Fruit fly (Drosophila melanogaster) whole organism, embryonic: Measurements from ENCODE around the gene Cyp4d14.

ENCODE experiments used
- B-H2 ChIP-seq: fragments of 200-800 bp; sonication (Bioruptor generic); optimal IDR thresholded peaks from 2 replicates; lab custom pipeline; 2018; ENCODE audit warnings: missing biosample characterization, mild to moderate bottlenecking, missing genetic modification characterization
- BtbVII ChIP-seq: fragments of 200-800 bp; sonication (Bioruptor generic); optimal IDR thresholded peaks from 3 replicates; lab custom pipeline; 2017; ENCODE audit warnings: missing biosample characterization, mild to moderate bottlenecking, missing genetic modification characterization
- CG10274 ChIP-seq: fragments of 200-800 bp; sonication (Bioruptor generic); optimal IDR thresholded peaks from 3 replicates; lab custom pipeline; 2017; ENCODE audit warnings: missing biosample characterization, mild to moderate bottlenecking, missing genetic modification characterization
- CG10431 ChIP-seq: fragments of 200-800 bp; sonication (Bioruptor generic); optimal IDR thresholded peaks from 3 replicates; lab custom pipeline; 2018; ENCODE audit warnings: missing biosample characterization, mild to moderate bottlenecking, missing genetic modification characterization
- CG12744 ChIP-seq: fragments of 200-800 bp; sonication (Bioruptor generic); optimal IDR thresholded peaks from 2 replicates; lab custom pipeline; 2016; ENCODE audit warnings: missing biosample characterization, missing genetic modification characterization
- CG14014 ChIP-seq: fragments of 200-800 bp; sonication (Bioruptor generic); IDR thresholded peaks from 2 replicates; pipeline ENCODE4 v1.3.6; 2022; ENCODE audit warnings: missing biosample characterization, missing genetic modification characterization
- CG15011 ChIP-seq: fragments of 200-800 bp; sonication (Bioruptor generic); optimal IDR thresholded peaks from 3 replicates; lab custom pipeline; 2018; ENCODE audit warnings: missing biosample characterization, mild to moderate bottlenecking, missing genetic modification characterization
- CG15514 ChIP-seq: fragments of 200-800 bp; sonication (Bioruptor generic); optimal IDR thresholded peaks from 3 replicates; lab custom pipeline; 2017; ENCODE audit warnings: missing biosample characterization, missing genetic modification characterization, mild to moderate bottlenecking, moderate library complexity, missing genetic modification reagents
- CG2202 ChIP-seq: fragments of 200-800 bp; sonication (Bioruptor generic); optimal IDR thresholded peaks from 2 replicates; lab custom pipeline; 2018; ENCODE audit warnings: missing biosample characterization, mild to moderate bottlenecking, missing genetic modification characterization
- CG32772 ChIP-seq: fragments of 200-800 bp; sonication (Bioruptor generic); IDR thresholded peaks from 2 replicates; pipeline ENCODE4 v1.3.6; 2022; ENCODE audit warnings: missing biosample characterization, missing genetic modification characterization
- CG43689 ChIP-seq: fragments of 200-800 bp; sonication (Bioruptor generic); IDR thresholded peaks from 2 replicates; pipeline ENCODE4 v1.3.6; 2022; ENCODE audit warnings: missing biosample characterization, missing genetic modification characterization
- CG4707 ChIP-seq: fragments of 200-800 bp; sonication (Bioruptor generic); optimal IDR thresholded peaks from 2 replicates; lab custom pipeline; 2018; ENCODE audit warnings: missing biosample characterization, mild to moderate bottlenecking, missing genetic modification characterization, moderate library complexity
- CG6654 ChIP-seq: fragments of 200-800 bp; sonication (Bioruptor generic); optimal IDR thresholded peaks from 2 replicates; lab custom pipeline; 2017; ENCODE audit warnings: missing biosample characterization, mild to moderate bottlenecking, missing genetic modification characterization
- CG7372 ChIP-seq: fragments of 200-800 bp; sonication (Bioruptor generic); IDR thresholded peaks from 2 replicates; pipeline ENCODE4 v1.3.6; 2022; ENCODE audit warnings: missing biosample characterization, missing genetic modification characterization
- CG7556 ChIP-seq: fragments of 200-800 bp; sonication (Bioruptor generic); optimal IDR thresholded peaks from 2 replicates; lab custom pipeline; 2017; ENCODE audit warnings: missing biosample characterization, mild to moderate bottlenecking, missing genetic modification characterization
- CG9876 ChIP-seq: fragments of 200-800 bp; sonication (Bioruptor generic); optimal IDR thresholded peaks from 2 replicates; lab custom pipeline; 2016; ENCODE audit warnings: missing biosample characterization, missing genetic modification characterization
- Dip3 ChIP-seq: fragments of 200-800 bp; sonication (Bioruptor generic); optimal IDR thresholded peaks from 3 replicates; lab custom pipeline; 2016; ENCODE audit warnings: missing biosample characterization, missing genetic modification characterization
- Ets65A ChIP-seq: fragments of 200-800 bp; sonication (Bioruptor generic); peaks from one replicate; lab custom pipeline; 2016; ENCODE audit warnings: missing biosample characterization, missing genetic modification characterization
- HLH3B ChIP-seq: fragments of 200-800 bp; sonication (Bioruptor generic); IDR thresholded peaks from 2 replicates; pipeline ENCODE4 v1.3.6; 2022; ENCODE audit warnings: missing biosample characterization, missing genetic modification characterization
- HLH54F ChIP-seq: fragments of 200-800 bp; sonication (Bioruptor generic); optimal IDR thresholded peaks from 3 replicates; lab custom pipeline; 2016; ENCODE audit warnings: missing biosample characterization, missing genetic modification characterization
- Hand ChIP-seq: fragments of 200-800 bp; sonication (Bioruptor generic); optimal IDR thresholded peaks from 2 replicates; lab custom pipeline; 2017; ENCODE audit warnings: mild to moderate bottlenecking, missing biosample characterization, missing genetic modification reagents, missing genetic modification characterization
- HmgD ChIP-seq: fragments of 200-800 bp; sonication (Bioruptor generic); optimal IDR thresholded peaks from 3 replicates; lab custom pipeline; 2016; ENCODE audit warnings: missing biosample characterization, missing genetic modification characterization
- Hr51 ChIP-seq, 2 experiments: fragments of 200-800 bp; sonication (Bioruptor generic); optimal IDR thresholded peaks; 2 replicates in 1 of 2; 3 replicates in 1 of 2; lab custom pipeline; 2016 to 2018; ENCODE audit warnings: missing biosample characterization in 2 of 2, missing genetic modification characterization in 2 of 2, mild to moderate bottlenecking in 1 of 2, moderate library complexity in 1 of 2
- Lim3 ChIP-seq: fragments of 200-800 bp; sonication (Bioruptor generic); IDR thresholded peaks from 2 replicates; pipeline ENCODE4 v1.3.6; 2022; ENCODE audit warnings: missing biosample characterization, missing genetic modification characterization
- Med ChIP-seq: fragments of 200-800 bp; sonication (Bioruptor generic); peaks from one replicate; lab custom pipeline; 2016; ENCODE audit warnings: missing biosample characterization, missing genetic modification characterization, mild to moderate bottlenecking, inconsistent platforms, moderate library complexity
- Meics ChIP-seq: fragments of 200-800 bp; sonication (Bioruptor generic); optimal IDR thresholded peaks from 2 replicates; lab custom pipeline; 2017; ENCODE audit warnings: missing biosample characterization, mild to moderate bottlenecking, missing genetic modification characterization
- Mes4 ChIP-seq: fragments of 200-800 bp; sonication (Bioruptor generic); optimal IDR thresholded peaks from 2 replicates; lab custom pipeline; 2016; ENCODE audit warnings: missing biosample characterization, missing genetic modification characterization
- Myb ChIP-seq: fragments of 200-800 bp; sonication (Bioruptor generic); optimal IDR thresholded peaks from 2 replicates; lab custom pipeline; 2016; ENCODE audit warnings: missing biosample characterization, missing genetic modification characterization
- NC2α ChIP-seq: fragments of 200-800 bp; sonication (Bioruptor generic); optimal IDR thresholded peaks from 2 replicates; lab custom pipeline; 2016; ENCODE audit warnings: missing biosample characterization, missing genetic modification characterization
- Sox102F ChIP-seq: fragments of 200-800 bp; sonication (Bioruptor generic); optimal IDR thresholded peaks from 2 replicates; lab custom pipeline; 2018; ENCODE audit warnings: missing biosample characterization, mild to moderate bottlenecking, missing genetic modification characterization, moderate library complexity
- Tbp ChIP-seq: fragments of >200 bp; optimal IDR thresholded peaks from 2 replicates; lab custom pipeline; 2018; ENCODE audit warnings: missing biosample characterization, missing genetic modification characterization
- ase ChIP-seq: fragments of 200-800 bp; sonication (Bioruptor generic); IDR thresholded peaks from 3 replicates; pipeline ENCODE4 v1.3.6; 2022; ENCODE audit warnings: missing biosample characterization, missing genetic modification characterization
- bcd ChIP-seq: fragments of 200-800 bp; sonication (Bioruptor generic); optimal IDR thresholded peaks from 2 replicates; lab custom pipeline; 2017; ENCODE audit warnings: missing biosample characterization, mild to moderate bottlenecking, missing genetic modification characterization
- br ChIP-seq: fragments of >200 bp; optimal IDR thresholded peaks from 2 replicates; lab custom pipeline; 2017
- chif ChIP-seq, 2 experiments: fragments of 200-800 bp; sonication (Bioruptor generic); optimal IDR thresholded peaks; 3 replicates each; lab custom pipeline; 2016; ENCODE audit warnings: missing biosample characterization in 2 of 2, missing genetic modification characterization in 2 of 2
- corto ChIP-seq: fragments of 200-800 bp; sonication (Bioruptor generic); optimal IDR thresholded peaks from 2 replicates; lab custom pipeline; 2016; ENCODE audit warnings: missing biosample characterization, mild to moderate bottlenecking, missing genetic modification characterization, moderate library complexity
- dmrt11E ChIP-seq: fragments of 200-800 bp; sonication (Bioruptor generic); optimal IDR thresholded peaks from 3 replicates; lab custom pipeline; 2018; ENCODE audit warnings: missing biosample characterization, mild to moderate bottlenecking, missing genetic modification characterization, moderate library complexity
- eve ChIP-seq, 2 experiments: fragments of >200 bp; optimal IDR thresholded peaks; 2 replicates each; lab custom pipeline; 2017; ENCODE audit warnings: missing biosample characterization in 2 of 2, missing genetic modification characterization in 2 of 2
- fd3F ChIP-seq: fragments of 200-800 bp; sonication (Bioruptor generic); optimal IDR thresholded peaks from 2 replicates; lab custom pipeline; 2018; ENCODE audit warnings: missing biosample characterization, mild to moderate bottlenecking, missing genetic modification characterization, moderate library complexity
- fu2 ChIP-seq: fragments of 200-800 bp; sonication (Bioruptor generic); optimal IDR thresholded peaks from 2 replicates; lab custom pipeline; 2016; ENCODE audit warnings: missing biosample characterization, missing genetic modification characterization
- gfzf ChIP-seq: fragments of 200-800 bp; sonication (Bioruptor generic); optimal IDR thresholded peaks from 2 replicates; lab custom pipeline; 2016; ENCODE audit warnings: missing biosample characterization, mild to moderate bottlenecking, missing genetic modification characterization, moderate library complexity
- jumu ChIP-seq: fragments of 200-800 bp; sonication (Bioruptor generic); optimal IDR thresholded peaks from 3 replicates; lab custom pipeline; 2016; ENCODE audit warnings: missing biosample characterization, missing genetic modification characterization
- otp ChIP-seq: fragments of 200-800 bp; sonication (Bioruptor generic); IDR thresholded peaks from 3 replicates; pipeline ENCODE4, ENCODE4 v1.3.6; 2022; ENCODE audit warnings: missing biosample characterization, missing genetic modification characterization
- pita ChIP-seq: fragments of 200-800 bp; sonication (Bioruptor generic); optimal IDR thresholded peaks from 2 replicates; lab custom pipeline; 2017; ENCODE audit warnings: missing biosample characterization, mild to moderate bottlenecking, missing genetic modification characterization
- sens ChIP-seq: fragments of 200-800 bp; sonication (Bioruptor generic); peaks from one replicate; lab custom pipeline; 2016; ENCODE audit warnings: missing biosample characterization, missing genetic modification characterization
- sug ChIP-seq: fragments of 200-800 bp; optimal IDR thresholded peaks from 2 replicates; lab custom pipeline; 2019; ENCODE audit warnings: missing biosample characterization, mild to moderate bottlenecking, missing genetic modification characterization, moderate library complexity
- unc-4 ChIP-seq: fragments of 200-800 bp; sonication (Bioruptor generic); IDR thresholded peaks from 2 replicates; pipeline ENCODE4 v1.3.6; 2022; ENCODE audit warnings: missing biosample characterization, missing genetic modification characterization; ENCODE audit not compliant: partially characterized antibody
- vnd ChIP-seq: fragments of 200-800 bp; sonication (Bioruptor generic); IDR thresholded peaks from 3 replicates; pipeline ENCODE4 v1.3.6; 2022; ENCODE audit warnings: missing biosample characterization, missing genetic modification characterization; ENCODE audit not compliant: partially characterized antibody
- wdn ChIP-seq: fragments of 200-800 bp; sonication (Bioruptor generic); IDR thresholded peaks from 2 replicates; pipeline ENCODE4 v1.3.6; 2022; ENCODE audit warnings: missing biosample characterization, missing genetic modification characterization
- zen ChIP-seq: fragments of 200-800 bp; sonication (Bioruptor generic); optimal IDR thresholded peaks from 3 replicates; lab custom pipeline; 2018; ENCODE audit warnings: missing biosample characterization, mild to moderate bottlenecking, missing genetic modification characterization, moderate library complexity

Cyp4d14 gene

DNA sequence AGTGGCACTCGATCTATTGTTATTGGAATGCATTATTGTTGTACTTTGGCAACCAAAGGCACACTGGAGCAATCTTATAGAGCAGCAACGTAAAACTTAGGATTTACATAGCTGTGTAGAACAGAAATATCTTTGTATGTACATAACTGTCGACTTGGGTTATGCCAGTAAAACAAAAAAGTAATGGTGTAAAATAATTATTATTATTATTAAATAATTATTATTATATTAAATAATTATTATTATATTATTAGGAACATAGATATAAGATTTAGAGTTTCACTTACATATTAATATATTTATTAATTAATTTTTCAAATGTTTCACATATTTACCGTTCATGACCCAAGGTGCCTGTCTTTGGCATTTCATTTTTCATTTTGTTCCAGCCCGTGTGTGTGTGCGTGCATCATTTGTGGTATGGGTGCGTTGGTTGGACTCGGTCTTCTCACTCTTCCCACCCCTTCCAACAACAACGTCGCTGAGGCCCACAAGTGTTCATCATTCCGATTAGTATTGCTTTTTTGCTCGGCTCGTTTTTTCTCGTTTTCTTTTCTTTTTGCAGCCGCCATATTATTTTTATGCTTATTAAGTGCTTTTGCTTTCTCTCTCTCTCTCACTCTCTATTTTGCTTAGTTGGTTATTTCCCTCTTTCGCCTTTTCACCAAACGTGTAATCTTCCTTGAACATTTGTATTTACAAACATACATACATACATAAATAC is 51.0 kb downstream of the Cyp4d14 start (continued):
- TF ChIP-seq Hr51 (GFP tag; optimal IDR thresholded peaks at IDR 0.05; lab: Kevin White, UChicago) (peak; percentile 86 to 98), dmrt11E (tag; lab: Kevin White, UChicago) (peak; percentile 99), CG6654 (GFP tag; lab: Kevin White, UChicago) (peak; percentile 92), CG4707 (GFP tag; lab: Kevin White, UChicago) (peak; percentile 83), CG7556 (GFP tag; lab: Kevin White, UChicago) (peak; percentile 99), Dip3 (GFP tag; lab: Kevin White, UChicago) (peak; percentile 80), CG10274 (peak; percentile 82), CG14014 (peak; percentile 90), Lim3 (GFP tag; lab: Robert Waterston, UW) (peak; percentile 81), CG2202 (peak; percentile 95), CG15011 (GFP tag; lab: Kevin White, UChicago) (peak; percentile 77), otp (GFP tag; lab: Robert Waterston, UW) (peak; percentile 81; the same call in 2 of the 3 replicates), NC2α (GFP tag; lab: Kevin White, UChicago) (peak; percentile 62), jumu (GFP tag; lab: Kevin White, UChicago) (peak; percentile 83), B-H2 (GFP tag; lab: Kevin White, UChicago) (peak; percentile 94), bcd (peak; percentile 97), CG10431 (GFP tag; lab: Kevin White, UChicago) (peak; percentile 94), Med (GFP tag; lab: Kevin White, UChicago) (peak; percentile 90), CG7372 (peak; percentile 94), Tbp (no peak), BtbVII (peak; percentile 98), corto (GFP tag; lab: Kevin White, UChicago) (peak; percentile 81), CG43689 (GFP tag; lab: Robert Waterston, UW) (peak; percentile 64; the same call in 1 of the 2 replicates), br (lab: Kevin White, UChicago) (no peak), HLH3B (GFP tag; lab: Robert Waterston, UW) (peak; percentile 86), pita (GFP tag; lab: Kevin White, UChicago) (no peak), HmgD (no peak), CG15514 (peak; percentile 84), fu2 (GFP tag; lab: Kevin White, UChicago) (peak; percentile 81), wdn (GFP tag; lab: Robert Waterston, UW) (peak; percentile 83), CG12744 (GFP tag; lab: Kevin White, UChicago) (peak; percentile 22), ase (GFP tag; lab: Robert Waterston, UW) (peak; percentile 91), HLH54F (peak; percentile 84), vnd (GFP tag; lab: Robert Waterston, UW) (peak; percentile 53; the same call in 2 of the 3 replicates), Mes4 (peak; percentile 55), chif (GFP tag; optimal IDR thresholded peaks at IDR 0.05; lab: Kevin White, UChicago) (peak; percentile 70 to 86), CG9876 (GFP tag; lab: Kevin White, UChicago) (peak; percentile 66), eve (GFP tag; optimal IDR thresholded peaks at IDR 0.05; lab: Kevin White, UChicago) (no peak), Ets65A (GFP tag; lab: Kevin White, UChicago) (peak; percentile 94), sug (tag; lab: Kevin White, UChicago) (peak; percentile 95), Meics (GFP tag; lab: Kevin White, UChicago) (peak; percentile 98), fd3F (GFP tag; lab: Kevin White, UChicago) (peak; percentile 94), zen (tag; lab: Kevin White, UChicago) (peak; percentile 97), Myb (GFP tag; lab: Kevin White, UChicago) (peak; percentile 48), Hand (GFP tag; lab: Kevin White, UChicago) (peak; percentile 97), Sox102F (GFP tag; lab: Kevin White, UChicago) (peak; percentile 97), gfzf (GFP tag; lab: Kevin White, UChicago) (no peak), sens (GFP tag; lab: Kevin White, UChicago) (peak; percentile 94), unc-4 (no peak), CG32772 (GFP tag; lab: Robert Waterston, UW) (peak; percentile 90)
